Fruit fly (Drosophila melanogaster) whole organism, adult: ENCODE data around the gene CG43731.

Experiments
- CG11617 ChIP-seq: fragments of 200-800 bp; sonication (Bioruptor generic); optimal IDR thresholded peaks from 2 replicates; lab custom pipeline; 2017; ENCODE audit warnings: mild to moderate bottlenecking, missing biosample characterization, missing genetic modification reagents, missing genetic modification characterization
- CG12768 ChIP-seq: fragments of 200-800 bp; sonication (Bioruptor generic); optimal IDR thresholded peaks from 2 replicates; lab custom pipeline; 2017; ENCODE audit warnings: missing biosample characterization, missing genetic modification characterization, mild to moderate bottlenecking, moderate library complexity, missing genetic modification reagents
- CG14711 ChIP-seq: fragments of 200-800 bp; sonication (Bioruptor generic); optimal IDR thresholded peaks from 2 replicates; lab custom pipeline; 2018; ENCODE audit warnings: missing biosample characterization, mild to moderate bottlenecking, missing genetic modification characterization, moderate library complexity
- CG1620 ChIP-seq: fragments of 200-800 bp; sonication (Bioruptor generic); optimal IDR thresholded peaks from 2 replicates; lab custom pipeline; 2016; ENCODE audit warnings: missing biosample characterization, missing genetic modification characterization
- CG33017 ChIP-seq: fragments of 200-800 bp; sonication (Bioruptor generic); optimal IDR thresholded peaks from 2 replicates; lab custom pipeline; 2018; ENCODE audit warnings: missing biosample characterization, mild to moderate bottlenecking, missing genetic modification characterization, moderate library complexity
- CG5204 ChIP-seq: fragments of 200-800 bp; sonication (Bioruptor generic); optimal IDR thresholded peaks from 2 replicates; lab custom pipeline; 2016; ENCODE audit warnings: missing biosample characterization, missing genetic modification characterization
- CG7045 ChIP-seq: fragments of 200-800 bp; sonication (Bioruptor generic); optimal IDR thresholded peaks from 2 replicates; lab custom pipeline; 2017; ENCODE audit warnings: missing biosample characterization, mild to moderate bottlenecking, missing genetic modification characterization
- CG7101 ChIP-seq: fragments of 200-800 bp; sonication (Bioruptor generic); optimal IDR thresholded peaks from 2 replicates; lab custom pipeline; 2018; ENCODE audit warnings: missing biosample characterization, mild to moderate bottlenecking, missing genetic modification characterization, moderate library complexity
- Clk ChIP-seq: fragments of 200-800 bp; sonication (Bioruptor generic); optimal IDR thresholded peaks from 2 replicates; lab custom pipeline; 2017; ENCODE audit warnings: missing biosample characterization, missing genetic modification characterization
- Crg-1 ChIP-seq: fragments of 200-800 bp; sonication (Bioruptor generic); optimal IDR thresholded peaks from 2 replicates; lab custom pipeline; 2016; ENCODE audit warnings: missing biosample characterization, missing genetic modification characterization
- Hr96 ChIP-seq: fragments of 200-800 bp; sonication (Bioruptor generic); optimal IDR thresholded peaks from 2 replicates; lab custom pipeline; 2016; ENCODE audit warnings: missing biosample characterization, missing genetic modification characterization
- Mnt ChIP-seq: fragments of 200-800 bp; sonication (Bioruptor generic); optimal IDR thresholded peaks from 2 replicates; lab custom pipeline; 2016; ENCODE audit warnings: missing biosample characterization, mild to moderate bottlenecking, missing genetic modification characterization
- bab1 ChIP-seq: fragments of 200-800 bp; sonication (Bioruptor generic); optimal IDR thresholded peaks from 3 replicates; lab custom pipeline; 2019; ENCODE audit warnings: missing biosample characterization, mild to moderate bottlenecking, missing genetic modification characterization, moderate library complexity
- cic ChIP-seq: fragments of 200-800 bp; sonication (Bioruptor generic); optimal IDR thresholded peaks from 2 replicates; lab custom pipeline; 2017; ENCODE audit warnings: missing biosample characterization, mild to moderate bottlenecking, missing genetic modification characterization, moderate library complexity
- cnc ChIP-seq, 2 experiments: fragments of >200 bp; optimal IDR thresholded peaks; 2 replicates each; lab custom pipeline; 2017
- kay ChIP-seq: fragments of 200-800 bp; sonication (Bioruptor generic); peaks from one replicate; lab custom pipeline; 2016; ENCODE audit warnings: missing biosample characterization, missing genetic modification characterization, borderline replicate concordance
- ovo ChIP-seq: fragments of 200-800 bp; sonication (Bioruptor generic); optimal IDR thresholded peaks from 2 replicates; lab custom pipeline; 2016; ENCODE audit warnings: missing biosample characterization, missing genetic modification characterization
- pad ChIP-seq: fragments of 200-800 bp; sonication (Bioruptor generic); optimal IDR thresholded peaks from 3 replicates; lab custom pipeline; 2017; ENCODE audit warnings: missing biosample characterization, missing genetic modification characterization, mild to moderate bottlenecking, moderate library complexity, missing genetic modification reagents
- tj ChIP-seq: fragments of 200-800 bp; sonication (Bioruptor generic); optimal IDR thresholded peaks from 3 replicates; lab custom pipeline; 2017; ENCODE audit warnings: missing biosample characterization, mild to moderate bottlenecking, missing genetic modification characterization, moderate library complexity
- toe ChIP-seq: fragments of 200-800 bp; sonication (Bioruptor generic); optimal IDR thresholded peaks from 2 replicates; lab custom pipeline; 2016; ENCODE audit warnings: missing biosample characterization, missing genetic modification characterization

CG43731 gene

DNA sequence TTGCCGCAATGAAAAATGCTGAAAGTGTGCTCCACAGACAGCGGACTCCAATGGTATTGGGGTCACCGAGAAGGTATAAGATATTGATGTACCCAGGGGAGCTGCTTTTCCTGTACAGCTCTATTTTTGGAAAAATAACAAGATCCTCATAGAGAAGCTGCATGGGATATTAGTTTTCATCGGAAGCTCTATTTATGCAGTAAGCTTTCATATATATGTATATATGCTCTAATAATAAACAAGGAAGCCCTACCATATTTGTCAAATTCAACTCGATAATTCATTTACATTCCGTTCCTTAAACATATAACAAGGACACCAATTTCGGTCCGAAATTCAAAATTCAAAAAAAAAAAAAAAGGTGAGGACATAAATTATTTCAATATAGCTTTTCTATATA is at the start of gene CG43731, which contains the start of gene CG17344:
Gene CG43731 (plus strand): TSS at position 301 of the 400 bp plus-strand sequence.
Gene CG17344 (plus strand): TSS at position 301 of the 400 bp plus-strand sequence.
- TF ChIP-seq kay (GFP tag; lab: Kevin White, UChicago): no peak
- no peak for TF ChIP-seq Mnt (GFP tag; lab: Kevin White, UChicago)
- no peak for TF ChIP-seq pad (GFP tag; lab: Kevin White, UChicago)
- TF ChIP-seq cnc (optimal IDR thresholded peaks at IDR 0.05; lab: Kevin White, UChicago): no peak

DNA sequence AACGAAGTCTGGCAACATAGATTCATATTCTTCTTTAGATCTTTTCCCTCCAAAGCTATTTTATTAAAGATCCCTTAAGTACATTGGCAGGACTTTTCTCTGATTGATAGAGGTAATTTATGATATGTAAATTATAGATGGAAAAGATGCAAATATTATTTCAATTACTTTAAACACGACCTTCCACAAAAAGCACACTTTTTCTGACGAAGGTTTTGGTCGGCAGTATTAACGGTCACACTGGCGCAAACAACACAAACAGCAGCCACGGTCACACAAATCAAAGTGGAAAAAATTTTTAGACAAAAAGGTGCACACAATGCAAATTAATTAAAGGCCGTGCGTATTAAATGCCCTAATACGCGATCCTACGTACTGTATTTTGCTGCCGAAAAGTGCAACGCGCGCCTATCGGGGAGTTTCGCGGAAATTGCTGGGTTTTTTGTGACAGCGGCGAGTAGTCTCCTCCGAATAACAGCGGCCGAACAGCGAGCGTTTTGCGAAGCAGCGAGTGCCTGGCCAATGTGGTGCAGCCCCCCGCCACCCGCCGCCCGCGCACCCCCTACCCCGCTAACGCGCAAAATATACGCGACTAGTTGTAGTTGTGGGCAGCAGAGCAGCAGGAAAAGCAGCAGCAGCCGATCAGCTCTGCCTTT is 47.9 kb upstream of the CG43731 start, which contains the start of gene CG10492:
Gene CG10492 (plus strand): TSS at position 219 of the 656 bp plus-strand sequence.
- TF ChIP-seq cic (GFP tag; lab: Kevin White, UChicago) (peak; percentile 55), CG7045 (no peak), Mnt (GFP tag; lab: Kevin White, UChicago) (peak; percentile 79), ovo (no peak), CG33017 (tag; lab: Kevin White, UChicago) (no peak), Crg-1 (GFP tag; lab: Kevin White, UChicago) (no peak), CG14711 (tag; lab: Kevin White, UChicago) (no peak), Clk (GFP tag; lab: Kevin White, UChicago) (peak; percentile 17), CG1620 (GFP tag; lab: Kevin White, UChicago) (no peak), pad (GFP tag; lab: Kevin White, UChicago) (peak; percentile 45), bab1 (GFP tag; lab: Kevin White, UChicago) (peak; percentile 5), CG11617 (GFP tag; lab: Kevin White, UChicago) (peak; percentile 50), tj (GFP tag; lab: Kevin White, UChicago) (peak; percentile 65), kay (GFP tag; lab: Kevin White, UChicago) (no peak), CG12768 (peak; percentile 39)

DNA sequence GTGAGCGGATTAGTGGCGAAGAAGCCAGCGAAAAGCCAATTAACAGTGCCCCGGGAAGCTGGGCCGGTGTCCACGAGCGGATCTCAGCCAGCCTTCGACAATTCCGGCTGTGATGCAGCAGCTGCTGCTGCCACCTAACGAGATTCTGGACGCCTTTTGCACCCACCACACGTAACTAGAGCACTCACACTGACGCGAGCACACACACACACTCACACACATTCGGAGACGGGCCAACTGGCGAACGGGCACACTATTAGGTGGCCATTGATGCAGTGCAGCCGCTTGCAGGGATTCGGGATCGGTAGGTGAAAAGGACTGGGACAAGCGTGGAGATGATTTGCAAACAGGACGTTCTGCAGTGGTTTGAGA is 47.3 kb upstream of the CG43731 start:
- no peak for TF ChIP-seq pad (GFP tag; lab: Kevin White, UChicago)
- TF ChIP-seq cnc (optimal IDR thresholded peaks at IDR 0.05; lab: Kevin White, UChicago): no peak
- no peak for TF ChIP-seq Crg-1 (GFP tag; lab: Kevin White, UChicago)
- TF ChIP-seq bab1 (GFP tag; lab: Kevin White, UChicago): no peak
- no peak for TF ChIP-seq cic (GFP tag; lab: Kevin White, UChicago)
- TF ChIP-seq CG14711 (tag; lab: Kevin White, UChicago): no peak
- no peak for TF ChIP-seq CG11617 (GFP tag; lab: Kevin White, UChicago)
- TF ChIP-seq toe: no peak
- TF ChIP-seq Clk (GFP tag; lab: Kevin White, UChicago): no peak

DNA sequence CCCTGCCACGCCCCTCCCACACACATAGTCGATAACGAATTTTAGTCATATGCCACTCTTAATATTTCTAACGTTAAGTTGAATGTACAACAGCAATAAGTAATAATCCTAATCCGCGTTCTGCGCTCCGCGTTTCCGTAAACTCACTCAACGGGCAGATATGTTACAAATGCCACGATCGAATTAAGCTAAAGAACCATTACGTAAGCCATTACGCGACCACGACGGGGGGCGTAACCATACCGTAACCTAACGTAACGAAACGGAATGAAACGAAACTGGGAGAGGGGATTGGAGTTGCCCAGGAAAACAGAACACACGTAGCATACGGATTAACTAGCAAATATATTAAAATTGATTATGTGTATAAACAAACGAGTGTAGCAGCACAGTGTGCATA is 44.0 kb upstream of the CG43731 start:
- TF ChIP-seq CG7045 (no peak), Crg-1 (GFP tag; lab: Kevin White, UChicago) (no peak), cnc (optimal IDR thresholded peaks at IDR 0.05; lab: Kevin White, UChicago) (no peak), CG5204 (no peak), CG12768 (no peak), Mnt (GFP tag; lab: Kevin White, UChicago) (no peak), CG33017 (tag; lab: Kevin White, UChicago) (no peak), Clk (GFP tag; lab: Kevin White, UChicago) (no peak), CG11617 (GFP tag; lab: Kevin White, UChicago) (no peak), CG1620 (GFP tag; lab: Kevin White, UChicago) (no peak), pad (GFP tag; lab: Kevin White, UChicago) (no peak)

dm6 chr2L:19058916-19059315 is 42.9 kb upstream of the CG43731 start, which contains the start of gene Phlpp:
TSS of gene Phlpp (plus strand) at chr2L:19059129.
- TF ChIP-seq bab1 (GFP tag; lab: Kevin White, UChicago): peak; percentile 42
- no peak for TF ChIP-seq Clk (GFP tag; lab: Kevin White, UChicago)

dm6 chr2L:19063090-19063692 is 38.7 kb upstream of the CG43731 start, which contains the start of gene Dus4:
TSS of gene Dus4 (plus strand) at chr2L:19063295.
- TF ChIP-seq Mnt (GFP tag; lab: Kevin White, UChicago): peak; percentile 58
- TF ChIP-seq Clk (GFP tag; lab: Kevin White, UChicago): no peak

- TF ChIP-seq tj (GFP tag; lab: Kevin White, UChicago) (no peak), cnc (optimal IDR thresholded peaks at IDR 0.05; lab: Kevin White, UChicago) (no peak), CG12768 (no peak), ovo (no peak), toe (no peak), CG7101 (no peak), CG11617 (GFP tag; lab: Kevin White, UChicago) (no peak), CG14711 (tag; lab: Kevin White, UChicago) (no peak), Hr96 (GFP tag; lab: Kevin White, UChicago) (no peak), kay (GFP tag; lab: Kevin White, UChicago) (no peak), Crg-1 (GFP tag; lab: Kevin White, UChicago) (no peak), CG1620 (GFP tag; lab: Kevin White, UChicago) (no peak), cic (GFP tag; lab: Kevin White, UChicago) (no peak), CG5204 (no peak), pad (GFP tag; lab: Kevin White, UChicago) (no peak), Mnt (GFP tag; lab: Kevin White, UChicago) (no peak), CG7045 (no peak), CG33017 (tag; lab: Kevin White, UChicago) (no peak)
Observed at dm6 chr2L:19064706-19065105, 37.1 kb upstream of the CG43731 start, which contains the start of gene CG17343. TSS of gene CG17343 (plus strand) at chr2L:19064929.
